Fruit fly (Drosophila melanogaster) whole organism, embryonic: ENCODE data around the gene CG16734.

Source experiments
- Asciz ChIP-seq: fragments of 200-800 bp; sonication (Bioruptor generic); optimal IDR thresholded peaks from 2 replicates; lab custom pipeline; 2017; ENCODE audit warnings: missing biosample characterization, mild to moderate bottlenecking, missing genetic modification characterization, missing genetic modification reagents
- CG10267 ChIP-seq: fragments of 200-800 bp; sonication (Bioruptor generic); optimal IDR thresholded peaks from 2 replicates; lab custom pipeline; 2018; ENCODE audit warnings: missing biosample characterization, mild to moderate bottlenecking, missing genetic modification characterization, moderate library complexity
- CG11504 ChIP-seq: fragments of 200-800 bp; sonication (Bioruptor generic); optimal IDR thresholded peaks from 3 replicates; lab custom pipeline; 2019; ENCODE audit warnings: missing biosample characterization, mild to moderate bottlenecking, missing genetic modification characterization, moderate library complexity
- CG12299 ChIP-seq: fragments of 200-800 bp; sonication (Bioruptor generic); optimal IDR thresholded peaks from 2 replicates; lab custom pipeline; 2018; ENCODE audit warnings: missing biosample characterization, mild to moderate bottlenecking, missing genetic modification characterization
- CG12769 ChIP-seq: fragments of 200-800 bp; sonication (Bioruptor generic); optimal IDR thresholded peaks from 2 replicates; lab custom pipeline; 2019; ENCODE audit warnings: missing biosample characterization, mild to moderate bottlenecking, missing genetic modification characterization, moderate library complexity
- CG13123 ChIP-seq: fragments of 200-800 bp; sonication (Bioruptor generic); optimal IDR thresholded peaks from 2 replicates; lab custom pipeline; 2016; ENCODE audit warnings: missing biosample characterization, missing genetic modification characterization
- CG14710 ChIP-seq: fragments of 200-800 bp; sonication (Bioruptor generic); optimal IDR thresholded peaks from 3 replicates; lab custom pipeline; 2019; ENCODE audit warnings: missing biosample characterization, mild to moderate bottlenecking, missing genetic modification characterization, moderate library complexity
- CG15073 ChIP-seq: fragments of 200-800 bp; sonication (Bioruptor generic); optimal IDR thresholded peaks from 2 replicates; lab custom pipeline; 2016; ENCODE audit warnings: missing biosample characterization, missing genetic modification characterization
- CG16863 ChIP-seq: fragments of 200-800 bp; sonication (Bioruptor generic); optimal IDR thresholded peaks from 3 replicates; lab custom pipeline; 2016; ENCODE audit warnings: missing biosample characterization, missing genetic modification characterization
- CG17612 ChIP-seq: fragments of 200-800 bp; sonication (Bioruptor generic); IDR thresholded peaks from 2 replicates; pipeline ENCODE4 v1.3.6; 2022; ENCODE audit warnings: missing biosample characterization, missing genetic modification characterization
- CG17802 ChIP-seq: fragments of 200-800 bp; sonication (Bioruptor generic); optimal IDR thresholded peaks from 2 replicates; lab custom pipeline; 2018; ENCODE audit warnings: missing biosample characterization, mild to moderate bottlenecking, missing genetic modification characterization, moderate library complexity
- CG3163 ChIP-seq: fragments of 200-800 bp; sonication (Bioruptor generic); optimal IDR thresholded peaks from 3 replicates; lab custom pipeline; 2016; ENCODE audit warnings: missing biosample characterization, missing genetic modification characterization
- CG32767 ChIP-seq: fragments of 200-800 bp; sonication (Bioruptor generic); IDR thresholded peaks from 2 replicates; pipeline ENCODE4 v1.3.6; 2022; ENCODE audit warnings: missing biosample characterization, missing genetic modification characterization
- CG34224 ChIP-seq: fragments of 200-800 bp; sonication (Bioruptor generic); IDR thresholded peaks from 3 replicates; pipeline ENCODE4 v1.3.6; 2022; ENCODE audit warnings: missing biosample characterization, missing genetic modification characterization; ENCODE audit not compliant: partially characterized antibody
- CG43689 ChIP-seq: fragments of 200-800 bp; sonication (Bioruptor generic); IDR thresholded peaks from 2 replicates; pipeline ENCODE4 v1.3.6; 2022; ENCODE audit warnings: missing biosample characterization, missing genetic modification characterization
- CG4424 ChIP-seq: fragments of 200-800 bp; sonication (Bioruptor generic); optimal IDR thresholded peaks from 3 replicates; lab custom pipeline; 2016; ENCODE audit warnings: missing biosample characterization, missing genetic modification characterization
- CG4820 ChIP-seq: fragments of 200-800 bp; sonication (Bioruptor generic); optimal IDR thresholded peaks from 3 replicates; lab custom pipeline; 2016; ENCODE audit warnings: missing biosample characterization, missing genetic modification characterization
- CG6254 ChIP-seq: fragments of 200-800 bp; sonication (Bioruptor generic); optimal IDR thresholded peaks from 3 replicates; lab custom pipeline; 2017; ENCODE audit warnings: mild to moderate bottlenecking, missing biosample characterization, missing genetic modification reagents, missing genetic modification characterization
- CG6765 ChIP-seq: fragments of 200-800 bp; sonication (Bioruptor generic); optimal IDR thresholded peaks from 3 replicates; lab custom pipeline; 2017; ENCODE audit warnings: missing biosample characterization, mild to moderate bottlenecking, missing genetic modification characterization
- CG7745 ChIP-seq: fragments of 200-800 bp; sonication (Bioruptor generic); optimal IDR thresholded peaks from 2 replicates; lab custom pipeline; 2018; ENCODE audit warnings: missing biosample characterization, mild to moderate bottlenecking, missing genetic modification characterization, moderate library complexity
- CoRest ChIP-seq: fragments of 200-800 bp; sonication (Bioruptor generic); optimal IDR thresholded peaks from 3 replicates; lab custom pipeline; 2018; ENCODE audit warnings: missing biosample characterization, mild to moderate bottlenecking, missing genetic modification characterization, moderate library complexity
- Gsc ChIP-seq: fragments of 200-800 bp; sonication (Bioruptor generic); IDR thresholded peaks from 2 replicates; pipeline ENCODE4 v1.3.6; 2022; ENCODE audit warnings: missing biosample characterization, missing genetic modification characterization
- HLH3B ChIP-seq: fragments of 200-800 bp; sonication (Bioruptor generic); IDR thresholded peaks from 2 replicates; pipeline ENCODE4 v1.3.6; 2022; ENCODE audit warnings: missing biosample characterization, missing genetic modification characterization
- Hey ChIP-seq: fragments of 200-800 bp; sonication (Bioruptor generic); optimal IDR thresholded peaks from 3 replicates; lab custom pipeline; 2018; ENCODE audit warnings: missing biosample characterization, mild to moderate bottlenecking, missing genetic modification characterization
- HmgD ChIP-seq: fragments of 200-800 bp; sonication (Bioruptor generic); optimal IDR thresholded peaks from 3 replicates; lab custom pipeline; 2016; ENCODE audit warnings: missing biosample characterization, missing genetic modification characterization
- MBD-R2 ChIP-seq: fragments of 200-800 bp; sonication (Bioruptor generic); IDR thresholded peaks from 2 replicates; pipeline ENCODE4 v1.3.6; 2022; ENCODE audit warnings: missing biosample characterization, missing genetic modification characterization
- MTF-1 ChIP-seq: fragments of 200-800 bp; sonication (Bioruptor generic); optimal IDR thresholded peaks from 2 replicates; lab custom pipeline; 2018; ENCODE audit warnings: missing biosample characterization, mild to moderate bottlenecking, missing genetic modification characterization, borderline replicate concordance
- NFAT ChIP-seq: fragments of 200-800 bp; sonication (Bioruptor generic); IDR thresholded peaks from 2 replicates; pipeline ENCODE4 v1.3.6; 2022; ENCODE audit warnings: missing biosample characterization, missing genetic modification characterization
- Optix ChIP-seq: fragments of 200-800 bp; sonication (Bioruptor generic); IDR thresholded peaks from 3 replicates; pipeline ENCODE4 v1.3.6; 2022; ENCODE audit warnings: missing biosample characterization, missing genetic modification characterization
- Sry-β ChIP-seq: fragments of 200-800 bp; sonication (Bioruptor generic); optimal IDR thresholded peaks from 2 replicates; lab custom pipeline; 2018; ENCODE audit warnings: missing biosample characterization, mild to moderate bottlenecking, missing genetic modification characterization, moderate library complexity
- bbx ChIP-seq: fragments of 200-800 bp; sonication (Bioruptor generic); IDR thresholded peaks from 2 replicates; pipeline ENCODE4 v1.3.6; 2022; ENCODE audit warnings: missing biosample characterization, missing genetic modification characterization; ENCODE audit not compliant: partially characterized antibody
- br ChIP-seq: fragments of >200 bp; optimal IDR thresholded peaks from 2 replicates; lab custom pipeline; 2017
- exex ChIP-seq: fragments of 200-800 bp; sonication (Bioruptor generic); optimal IDR thresholded peaks from 4 replicates; lab custom pipeline; 2018; ENCODE audit warnings: missing biosample characterization, mild to moderate bottlenecking, missing genetic modification characterization, moderate library complexity
- fru ChIP-seq: fragments of >200 bp; optimal IDR thresholded peaks from 2 replicates; lab custom pipeline; 2017
- gcm ChIP-seq: fragments of 200-800 bp; sonication (Bioruptor generic); optimal IDR thresholded peaks from 2 replicates; lab custom pipeline; 2019; ENCODE audit warnings: missing biosample characterization, mild to moderate bottlenecking, missing genetic modification characterization, moderate library complexity
- gem ChIP-seq: fragments of 200-800 bp; sonication (Bioruptor generic); optimal IDR thresholded peaks from 2 replicates; lab custom pipeline; 2019; ENCODE audit warnings: missing biosample characterization, mild to moderate bottlenecking, missing genetic modification characterization, moderate library complexity
- her ChIP-seq: fragments of 200-800 bp; sonication (Bioruptor generic); optimal IDR thresholded peaks from 2 replicates; lab custom pipeline; 2016; ENCODE audit warnings: missing biosample characterization, missing genetic modification characterization
- hkb ChIP-seq, 2 experiments: fragments of 200-800 bp in 1 of 2; fragments of >200 bp in 1 of 2; sonication (Bioruptor generic) in 1 of 2; IDR thresholded peaks in 1 of 2; optimal IDR thresholded peaks in 1 of 2; 2 replicates each; pipeline versions ENCODE4 v1.3.6 to Lab custom; 2017 to 2022; ENCODE audit warnings: missing biosample characterization in 1 of 2, missing genetic modification characterization in 1 of 2
- jumu ChIP-seq: fragments of 200-800 bp; sonication (Bioruptor generic); optimal IDR thresholded peaks from 3 replicates; lab custom pipeline; 2016; ENCODE audit warnings: missing biosample characterization, missing genetic modification characterization
- kni ChIP-seq: fragments of 200-800 bp; sonication (Bioruptor generic); optimal IDR thresholded peaks from 3 replicates; lab custom pipeline; 2017; ENCODE audit warnings: mild to moderate bottlenecking, missing biosample characterization, missing genetic modification reagents, missing genetic modification characterization
- nau ChIP-seq: fragments of 200-800 bp; sonication (Bioruptor generic); optimal IDR thresholded peaks from 3 replicates; lab custom pipeline; 2017; ENCODE audit warnings: missing biosample characterization, mild to moderate bottlenecking, missing genetic modification characterization, missing genetic modification reagents
- pros ChIP-seq: fragments of 200-800 bp; sonication (Bioruptor generic); optimal IDR thresholded peaks from 3 replicates; lab custom pipeline; 2019; ENCODE audit warnings: missing biosample characterization, mild to moderate bottlenecking, missing genetic modification characterization, moderate library complexity
- pum ChIP-seq: fragments of 200-800 bp; sonication (Bioruptor generic); optimal IDR thresholded peaks from 2 replicates; lab custom pipeline; 2016; ENCODE audit warnings: missing biosample characterization, missing genetic modification characterization
- row ChIP-seq: fragments of 200-800 bp; sonication (Bioruptor generic); IDR thresholded peaks from 3 replicates; pipeline ENCODE4 v1.3.6; 2022; ENCODE audit warnings: missing biosample characterization, missing genetic modification characterization
- salm ChIP-seq: fragments of 200-800 bp; sonication (Bioruptor generic); optimal IDR thresholded peaks from 2 replicates; lab custom pipeline; 2018; ENCODE audit warnings: missing biosample characterization, mild to moderate bottlenecking, missing genetic modification characterization
- tap ChIP-seq: fragments of 200-800 bp; optimal IDR thresholded peaks from 3 replicates; lab custom pipeline; 2019; ENCODE audit warnings: missing biosample characterization, mild to moderate bottlenecking, missing genetic modification characterization, moderate library complexity
- tgo ChIP-seq: fragments of 200-800 bp; sonication (Bioruptor generic); IDR thresholded peaks from 3 replicates; pipeline ENCODE4 v1.3.6; 2022; ENCODE audit warnings: missing biosample characterization, missing genetic modification characterization
- tx ChIP-seq: fragments of 200-800 bp; sonication (Bioruptor generic); optimal IDR thresholded peaks from 2 replicates; lab custom pipeline; 2016; ENCODE audit warnings: missing biosample characterization, missing genetic modification characterization
- wek ChIP-seq: fragments of 200-800 bp; sonication (Bioruptor generic); optimal IDR thresholded peaks from 3 replicates; lab custom pipeline; 2018; ENCODE audit warnings: missing biosample characterization, mild to moderate bottlenecking, missing genetic modification characterization, moderate library complexity
- yki ChIP-seq: fragments of >200 bp; optimal IDR thresholded peaks from 3 replicates; lab custom pipeline; 2018

CG16734 gene

DNA sequence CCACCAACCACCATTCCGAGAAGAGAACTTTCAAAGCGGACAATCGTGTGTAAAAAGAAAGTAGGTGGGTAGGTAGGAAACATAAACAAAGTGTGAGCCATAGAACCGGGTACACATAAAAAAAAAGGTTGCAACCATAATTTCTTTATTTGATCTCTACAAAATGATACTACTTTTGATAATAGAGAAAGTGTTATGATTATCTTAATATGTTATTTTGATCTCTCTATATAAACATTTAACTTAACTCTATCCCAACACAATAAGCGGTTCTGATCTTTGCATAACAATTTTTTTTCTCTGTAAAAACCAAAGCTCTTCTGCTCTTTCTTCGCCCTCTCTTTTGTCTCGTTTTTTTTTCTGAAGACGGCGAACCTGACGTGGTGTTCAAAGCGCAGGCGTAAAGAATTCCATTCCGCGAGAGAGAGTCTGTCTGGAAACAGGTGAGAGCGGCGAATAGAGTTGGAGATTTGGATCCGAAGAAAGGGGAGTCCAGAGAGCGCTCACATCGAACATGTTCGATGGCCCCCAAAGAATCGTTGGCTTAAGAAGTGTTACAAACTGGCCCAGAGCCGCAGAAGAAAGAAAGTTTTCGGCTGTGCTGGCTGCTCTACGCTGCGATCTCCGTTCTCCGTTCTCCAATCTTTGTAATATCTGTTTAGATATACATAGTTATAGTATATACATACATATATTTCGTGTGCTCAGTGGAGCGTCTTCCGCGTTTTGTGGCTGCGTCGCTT lies 7.8 kb upstream of the CG16734 start (continued):
- TF ChIP-seq kni (GFP tag; lab: Kevin White, UChicago) (peak; percentile 86), CG6254 (GFP tag; lab: Kevin White, UChicago) (peak; percentile 78), jumu (peak; percentile 51), NFAT (GFP tag; lab: Robert Waterston, UW) (no peak), fru (lab: Kevin White, UChicago) (no peak), Asciz (GFP tag; lab: Kevin White, UChicago) (peak; percentile 79), nau (no peak), Hey (no peak), CG14710 (tag; lab: Kevin White, UChicago) (peak; percentile 80), HLH3B (GFP tag; lab: Robert Waterston, UW) (peak; percentile 65; the same call in 1 of the 2 replicates), CG13123 (GFP tag; lab: Kevin White, UChicago) (no peak), CG7745 (tag; lab: Kevin White, UChicago) (no peak), CG4820 (GFP tag; lab: Kevin White, UChicago) (peak; percentile 65), CG17612 (no peak), CG3163 (GFP tag; lab: Kevin White, UChicago) (peak; percentile 69), br (lab: Kevin White, UChicago) (no peak), bbx (no peak), CG6765 (GFP tag; lab: Kevin White, UChicago) (no peak), CoRest (tag; lab: Kevin White, UChicago) (peak; percentile 80), CG10267 (tag; lab: Kevin White, UChicago) (peak; percentile 79), Optix (GFP tag; lab: Robert Waterston, UW) (no peak), CG12769 (tag; lab: Kevin White, UChicago) (no peak), gcm (GFP tag; lab: Kevin White, UChicago) (peak; percentile 75), tap (tag; lab: Kevin White, UChicago) (peak; percentile 59), CG11504 (tag; lab: Kevin White, UChicago) (peak; percentile 76), pros (GFP tag; lab: Kevin White, UChicago) (peak; percentile 93), salm (tag; lab: Kevin White, UChicago) (peak; percentile 51), CG15073 (GFP tag; lab: Kevin White, UChicago) (no peak), tgo (GFP tag; lab: Robert Waterston, UW) (peak; percentile 15; the same call in 1 of the 3 replicates), exex (tag; lab: Kevin White, UChicago) (no peak), gem (tag; lab: Kevin White, UChicago) (peak; percentile 83), yki (lab: Kevin White, UChicago) (no peak), tx (GFP tag; lab: Kevin White, UChicago) (no peak), CG12299 (tag; lab: Kevin White, UChicago) (peak; percentile 17), CG4424 (GFP tag; lab: Kevin White, UChicago) (peak; percentile 67), pum (peak; percentile 30), row (peak; percentile 77), Gsc (GFP tag; lab: Robert Waterston, UW) (no peak), MTF-1 (GFP tag; lab: Kevin White, UChicago) (peak; percentile 14), her (GFP tag; lab: Kevin White, UChicago) (no peak), CG43689 (GFP tag; lab: Robert Waterston, UW) (no peak), wek (GFP tag; lab: Kevin White, UChicago) (no peak), HmgD (GFP tag; lab: Kevin White, UChicago) (no peak), CG16863 (peak; percentile 51), MBD-R2 (GFP tag; lab: Robert Waterston, UW) (no peak), hkb (optimal IDR thresholded peaks at IDR 0.05; lab: Kevin White, UChicago) (no peak), hkb (GFP tag; IDR thresholded peaks at IDR 0.05; lab: Robert Waterston, UW) (peak; percentile 61; the same call in 1 of the 2 replicates), CG34224 (no peak), Sry-β (GFP tag; lab: Kevin White, UChicago) (peak; percentile 15), CG32767 (GFP tag; lab: Robert Waterston, UW) (peak; percentile 63; the same call in 1 of the 2 replicates), CG17802 (tag; lab: Kevin White, UChicago) (no peak)
